Worm (Caenorhabditis elegans): Measurements from ENCODE around the gene srlf-23.
A peak's percentile ranks its signal among the peaks of the same experiment; 100 is the strongest.

DNA sequence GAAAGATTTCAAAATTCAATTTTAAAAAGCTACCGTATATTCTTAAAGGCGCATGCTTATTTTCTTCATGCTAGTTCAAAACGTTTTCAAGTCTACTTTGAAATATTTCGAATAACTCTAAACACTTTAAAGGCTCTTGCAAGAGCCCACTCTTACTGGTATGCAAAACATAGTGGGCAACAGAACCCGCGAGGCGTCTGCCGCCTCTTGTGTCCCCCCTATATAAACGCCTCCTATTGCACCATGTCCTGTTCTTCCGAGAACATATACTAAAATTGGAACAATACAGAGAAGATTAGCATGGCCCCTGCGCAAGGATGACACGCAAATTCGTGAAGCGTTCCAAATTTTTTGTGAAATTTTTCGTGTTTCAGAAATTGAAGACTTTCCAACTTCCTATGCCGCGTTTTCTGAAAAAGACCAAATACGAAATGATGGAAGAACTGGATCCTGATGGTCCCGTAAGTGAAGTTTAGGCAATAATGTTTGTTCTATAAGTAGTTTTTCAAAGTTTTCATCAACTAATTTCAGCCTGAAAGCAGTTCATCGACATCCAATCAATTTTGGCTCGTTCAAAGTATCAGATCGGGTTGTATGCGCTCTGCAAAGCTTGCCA lies 34.4 kb downstream of the srlf-23 start:
- TF ChIP-seq ama-1 (optimal IDR thresholded peaks at IDR 0.05) (no peak), flt-1 (GFP tag; IDR thresholded peaks at IDR 0.05) (peak; percentile 44; the same call in 1 of the 2 replicates), tbx-37 (GFP tag; conservative IDR thresholded peaks at IDR 0.05) (no peak), hnd-1 (tag; optimal IDR thresholded peaks at IDR 0.05) (no peak), ceh-36 (tag; optimal IDR thresholded peaks at IDR 0.05) (no peak), pes-1 (GFP tag; IDR thresholded peaks at IDR 0.05) (peak; percentile 62), B0310.2 (tag; optimal IDR thresholded peaks at IDR 0.05) (no peak), aly-1 (tag; optimal IDR thresholded peaks at IDR 0.05) (no peak), scrt-1 (GFP tag; IDR thresholded peaks at IDR 0.05) (no peak)
